Worm (Caenorhabditis elegans): ENCODE measurements around the gene F21A3.2.

DNA sequence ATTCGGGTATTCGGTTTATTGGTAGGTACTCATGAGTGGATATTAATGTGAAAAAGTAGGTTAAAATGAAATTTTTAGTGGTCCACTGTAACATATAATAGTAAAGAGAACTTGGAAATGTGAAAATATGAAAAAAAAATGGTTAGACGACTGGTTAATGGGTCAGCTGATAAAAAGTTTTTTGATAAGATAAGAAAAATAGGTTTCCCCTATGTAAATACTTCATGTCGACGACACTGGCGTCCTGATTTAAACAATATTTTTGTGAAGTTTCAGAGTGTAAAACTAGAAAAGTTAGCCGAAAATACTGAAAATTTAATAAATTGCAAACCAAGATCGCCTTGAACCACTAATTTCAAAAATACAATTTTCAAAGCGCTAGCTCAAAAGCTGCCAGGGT lies 668 bp downstream of the F21A3.2 start, which contains the start of gene F21A3.11:
- TF ChIP-seq ama-1 (optimal IDR thresholded peaks at IDR 0.05) (no peak), sea-1 (GFP tag; conservative IDR thresholded peaks at IDR 0.05) (no peak), ceh-13 (GFP tag; optimal IDR thresholded peaks at IDR 0.05) (no peak), flt-1 (GFP tag; IDR thresholded peaks at IDR 0.05) (no peak), ceh-36 (tag; optimal IDR thresholded peaks at IDR 0.05) (no peak), scrt-1 (GFP tag; IDR thresholded peaks at IDR 0.05) (no peak), F13C5.2 (tag; optimal IDR thresholded peaks at IDR 0.05) (no peak), pes-1 (GFP tag; IDR thresholded peaks at IDR 0.05) (no peak), tbx-11 (GFP tag; IDR thresholded peaks at IDR 0.05) (no peak), ets-7 (tag; optimal IDR thresholded peaks at IDR 0.05) (no peak), hmbx-1 (tag; optimal IDR thresholded peaks at IDR 0.05) (no peak), tra-4 (tag; optimal IDR thresholded peaks at IDR 0.05) (no peak)

Measured in whole organism, early embryonic.